Fruit fly (Drosophila melanogaster) whole organism, wandering third instar larva: ENCODE data around the gene crb.

ENCODE experiments used
- Jra ChIP-seq: sonication (Bioruptor generic); optimal IDR thresholded peaks from 2 replicates; lab custom pipeline; 2016; ENCODE audit warnings: missing biosample characterization, missing genetic modification characterization
- pan ChIP-seq: fragments of >200 bp; optimal IDR thresholded peaks from 2 replicates; lab custom pipeline; 2017

- TF ChIP-seq pan (lab: Kevin White, UChicago), result no peak
- peak; percentile 64 for TF ChIP-seq Jra
Observed at dm6 chr3R:24259278-24260040, 35.4 kb upstream of the crb start.
